Fruit fly (Drosophila melanogaster): Measurements from ENCODE around the gene Hibch.

dm6 chr3R:15408131-15408731, 51.2 kb downstream of the Hibch start, which contains the start of gene Atx2:
- TF ChIP-seq dmrt93B (GFP tag; optimal IDR thresholded peaks at IDR 0.05) = peak; percentile 17
- peak; percentile 53 for TF ChIP-seq psq (GFP tag; optimal IDR thresholded peaks at IDR 0.05)
- no peak for TF ChIP-seq sage (GFP tag; optimal IDR thresholded peaks at IDR 0.05)
- peak; percentile 2 for TF ChIP-seq rgr (GFP tag; optimal IDR thresholded peaks at IDR 0.05)
- TF ChIP-seq CG9705 (GFP tag; optimal IDR thresholded peaks at IDR 0.05) = no peak
- TF ChIP-seq HLH106 (tag; optimal IDR thresholded peaks at IDR 0.05) = peak; percentile 14
- no peak for TF ChIP-seq Mio (GFP tag; optimal IDR thresholded peaks at IDR 0.05)

All from whole organism, wandering third instar larva.